Fruit fly (Drosophila melanogaster) whole organism, embryonic: ENCODE measurements around the gene CG9933.

Experiments used
- B-H2 ChIP-seq: fragments of 200-800 bp; sonication (Bioruptor generic); optimal IDR thresholded peaks from 2 replicates; lab custom pipeline; 2018; ENCODE audit warnings: missing biosample characterization, mild to moderate bottlenecking, missing genetic modification characterization
- Bdp1 ChIP-seq: fragments of 200-800 bp; sonication (Bioruptor generic); optimal IDR thresholded peaks from 3 replicates; lab custom pipeline; 2016; ENCODE audit warnings: missing biosample characterization, missing genetic modification characterization
- Bgb ChIP-seq: fragments of 200-800 bp; sonication (Bioruptor generic); IDR thresholded peaks from 2 replicates; pipeline ENCODE4 v1.3.6; 2022; ENCODE audit warnings: missing biosample characterization, missing genetic modification characterization; ENCODE audit not compliant: partially characterized antibody
- CG10209 ChIP-seq: fragments of 200-800 bp; sonication (Bioruptor generic); optimal IDR thresholded peaks from 3 replicates; lab custom pipeline; 2017; ENCODE audit warnings: missing biosample characterization, mild to moderate bottlenecking, missing genetic modification characterization, missing genetic modification reagents
- CG11093 ChIP-seq: fragments of 200-800 bp; sonication (Bioruptor generic); IDR thresholded peaks from 3 replicates; pipeline ENCODE4 v1.3.6; 2022; ENCODE audit warnings: missing biosample characterization, missing genetic modification characterization
- CG11504 ChIP-seq: fragments of 200-800 bp; sonication (Bioruptor generic); optimal IDR thresholded peaks from 3 replicates; lab custom pipeline; 2019; ENCODE audit warnings: missing biosample characterization, mild to moderate bottlenecking, missing genetic modification characterization, moderate library complexity
- CG11696 ChIP-seq: fragments of 200-800 bp; sonication (Bioruptor generic); IDR thresholded peaks from 2 replicates; pipeline ENCODE4 v1.3.6; 2022; ENCODE audit warnings: missing biosample characterization, missing genetic modification characterization
- CG12071 ChIP-seq: fragments of 200-800 bp; sonication (Bioruptor generic); optimal IDR thresholded peaks from 3 replicates; lab custom pipeline; 2018; ENCODE audit warnings: missing biosample characterization, mild to moderate bottlenecking, missing genetic modification characterization
- CG12299 ChIP-seq: fragments of 200-800 bp; sonication (Bioruptor generic); optimal IDR thresholded peaks from 2 replicates; lab custom pipeline; 2018; ENCODE audit warnings: missing biosample characterization, mild to moderate bottlenecking, missing genetic modification characterization
- CG15514 ChIP-seq: fragments of 200-800 bp; sonication (Bioruptor generic); optimal IDR thresholded peaks from 3 replicates; lab custom pipeline; 2017; ENCODE audit warnings: missing biosample characterization, missing genetic modification characterization, mild to moderate bottlenecking, moderate library complexity, missing genetic modification reagents
- CG16815 ChIP-seq: fragments of 200-800 bp; sonication (Bioruptor generic); optimal IDR thresholded peaks from 3 replicates; lab custom pipeline; 2017; ENCODE audit warnings: missing biosample characterization, mild to moderate bottlenecking, missing genetic modification characterization
- CG17359 ChIP-seq: fragments of 200-800 bp; sonication (Bioruptor generic); optimal IDR thresholded peaks from 3 replicates; lab custom pipeline; 2018; ENCODE audit warnings: missing biosample characterization, mild to moderate bottlenecking, missing genetic modification characterization, moderate library complexity
- CG32532 ChIP-seq: fragments of 200-800 bp; sonication (Bioruptor generic); IDR thresholded peaks from 2 replicates; pipeline ENCODE4 v1.3.6; 2022; ENCODE audit warnings: missing biosample characterization, missing genetic modification characterization
- CG32767 ChIP-seq: fragments of 200-800 bp; sonication (Bioruptor generic); IDR thresholded peaks from 2 replicates; pipeline ENCODE4 v1.3.6; 2022; ENCODE audit warnings: missing biosample characterization, missing genetic modification characterization
- CG3281 ChIP-seq: fragments of 200-800 bp; sonication (Bioruptor generic); optimal IDR thresholded peaks from 3 replicates; lab custom pipeline; 2017; ENCODE audit warnings: missing biosample characterization, mild to moderate bottlenecking, missing genetic modification characterization
- CG34224 ChIP-seq: fragments of 200-800 bp; sonication (Bioruptor generic); IDR thresholded peaks from 3 replicates; pipeline ENCODE4 v1.3.6; 2022; ENCODE audit warnings: missing biosample characterization, missing genetic modification characterization; ENCODE audit not compliant: partially characterized antibody
- CG34376 ChIP-seq: fragments of 200-800 bp; sonication (Bioruptor generic); optimal IDR thresholded peaks from 2 replicates; lab custom pipeline; 2018; ENCODE audit warnings: missing biosample characterization, mild to moderate bottlenecking, missing genetic modification characterization
- CG43689 ChIP-seq: fragments of 200-800 bp; sonication (Bioruptor generic); IDR thresholded peaks from 2 replicates; pipeline ENCODE4 v1.3.6; 2022; ENCODE audit warnings: missing biosample characterization, missing genetic modification characterization
- CG5245 ChIP-seq: fragments of 200-800 bp; sonication (Bioruptor generic); optimal IDR thresholded peaks from 3 replicates; lab custom pipeline; 2016; ENCODE audit warnings: missing biosample characterization, missing genetic modification characterization
- CG8478 ChIP-seq: fragments of >200 bp; optimal IDR thresholded peaks from 2 replicates; lab custom pipeline; 2018
- CG9932 ChIP-seq: fragments of 200-800 bp; sonication (Bioruptor generic); IDR thresholded peaks from 2 replicates; pipeline ENCODE4 v1.3.6; 2022; ENCODE audit warnings: missing biosample characterization, missing genetic modification characterization
- Chrac-16 ChIP-seq: fragments of 200-800 bp; sonication (Bioruptor generic); optimal IDR thresholded peaks from 3 replicates; lab custom pipeline; 2016; ENCODE audit warnings: missing biosample characterization, missing genetic modification characterization
- Dek ChIP-seq: fragments of 200-800 bp; sonication (Bioruptor generic); optimal IDR thresholded peaks from 3 replicates; lab custom pipeline; 2019; ENCODE audit warnings: missing biosample characterization, mild to moderate bottlenecking, missing genetic modification characterization, moderate library complexity
- HmgD ChIP-seq: fragments of 200-800 bp; sonication (Bioruptor generic); optimal IDR thresholded peaks from 3 replicates; lab custom pipeline; 2016; ENCODE audit warnings: missing biosample characterization, missing genetic modification characterization
- Lim3 ChIP-seq: fragments of 200-800 bp; sonication (Bioruptor generic); IDR thresholded peaks from 2 replicates; pipeline ENCODE4 v1.3.6; 2022; ENCODE audit warnings: missing biosample characterization, missing genetic modification characterization
- MTF-1 ChIP-seq: fragments of 200-800 bp; sonication (Bioruptor generic); optimal IDR thresholded peaks from 2 replicates; lab custom pipeline; 2018; ENCODE audit warnings: missing biosample characterization, mild to moderate bottlenecking, missing genetic modification characterization, borderline replicate concordance
- Oli ChIP-seq: fragments of 200-800 bp; sonication (Bioruptor generic); optimal IDR thresholded peaks from 2 replicates; lab custom pipeline; 2018; ENCODE audit warnings: missing biosample characterization, mild to moderate bottlenecking, missing genetic modification characterization, moderate library complexity
- Rfx ChIP-seq: fragments of 200-800 bp; sonication (Bioruptor generic); IDR thresholded peaks from 2 replicates; pipeline ENCODE4 v1.3.6; 2022; ENCODE audit warnings: missing biosample characterization, missing genetic modification characterization
- Rx ChIP-seq: fragments of 200-800 bp; sonication (Bioruptor generic); IDR thresholded peaks from 2 replicates; pipeline ENCODE4 v1.3.6; 2022; ENCODE audit warnings: missing biosample characterization, missing genetic modification characterization
- Sox100B ChIP-seq: fragments of 200-800 bp; sonication (Bioruptor generic); optimal IDR thresholded peaks from 3 replicates; lab custom pipeline; 2018; ENCODE audit warnings: missing biosample characterization, mild to moderate bottlenecking, missing genetic modification characterization
- TFAM ChIP-seq: fragments of 200-800 bp; sonication (Bioruptor generic); optimal IDR thresholded peaks from 2 replicates; lab custom pipeline; 2017; ENCODE audit warnings: missing biosample characterization, missing genetic modification characterization, inconsistent platforms
- Xrp1 ChIP-seq: fragments of 200-800 bp; sonication (Bioruptor generic); IDR thresholded peaks from 2 replicates; pipeline ENCODE4 v1.3.6; 2022; ENCODE audit warnings: missing biosample characterization, missing genetic modification characterization
- ase ChIP-seq: fragments of 200-800 bp; sonication (Bioruptor generic); IDR thresholded peaks from 3 replicates; pipeline ENCODE4 v1.3.6; 2022; ENCODE audit warnings: missing biosample characterization, missing genetic modification characterization
- caup ChIP-seq: fragments of 200-800 bp; sonication (Bioruptor generic); optimal IDR thresholded peaks from 3 replicates; lab custom pipeline; 2017; ENCODE audit warnings: missing biosample characterization, mild to moderate bottlenecking, missing genetic modification characterization, moderate library complexity; ENCODE audit not compliant: severe bottlenecking
- crp ChIP-seq, 2 experiments: fragments of 200-800 bp; sonication (Bioruptor generic); optimal IDR thresholded peaks; 2 replicates in 1 of 2; 3 replicates in 1 of 2; lab custom pipeline; 2017; ENCODE audit warnings: missing biosample characterization in 2 of 2, missing genetic modification characterization in 2 of 2, mild to moderate bottlenecking in 1 of 2, moderate library complexity in 1 of 2
- dmrt99B ChIP-seq: fragments of 200-800 bp; sonication (Bioruptor generic); optimal IDR thresholded peaks from 2 replicates; lab custom pipeline; 2018; ENCODE audit warnings: missing biosample characterization, mild to moderate bottlenecking, missing genetic modification characterization, moderate library complexity
- eyg ChIP-seq: fragments of 200-800 bp; sonication (Bioruptor generic); optimal IDR thresholded peaks from 3 replicates; lab custom pipeline; 2016; ENCODE audit warnings: missing biosample characterization, missing genetic modification characterization
- ftz-f1 ChIP-seq: fragments of 200-800 bp; sonication (Bioruptor generic); optimal IDR thresholded peaks from 2 replicates; lab custom pipeline; 2016; ENCODE audit warnings: missing biosample characterization, missing genetic modification characterization
- kah ChIP-seq: fragments of 200-800 bp; sonication (Bioruptor generic); optimal IDR thresholded peaks from 2 replicates; lab custom pipeline; 2018; ENCODE audit warnings: missing biosample characterization, mild to moderate bottlenecking, missing genetic modification characterization
- pb ChIP-seq: fragments of 200-800 bp; sonication (Bioruptor generic); optimal IDR thresholded peaks from 3 replicates; lab custom pipeline; 2016; ENCODE audit warnings: missing biosample characterization, missing genetic modification characterization
- pnt ChIP-seq: fragments of 200-800 bp; sonication (Bioruptor generic); optimal IDR thresholded peaks from 3 replicates; lab custom pipeline; 2016; ENCODE audit warnings: missing biosample characterization, missing genetic modification characterization
- pros ChIP-seq: fragments of 200-800 bp; sonication (Bioruptor generic); optimal IDR thresholded peaks from 3 replicates; lab custom pipeline; 2019; ENCODE audit warnings: missing biosample characterization, mild to moderate bottlenecking, missing genetic modification characterization, moderate library complexity
- rib ChIP-seq: fragments of 200-800 bp; sonication (Bioruptor generic); IDR thresholded peaks from 2 replicates; pipeline ENCODE4 v1.3.6; 2022; ENCODE audit warnings: missing biosample characterization, missing genetic modification characterization
- schlank ChIP-seq: fragments of 200-800 bp; sonication (Bioruptor generic); optimal IDR thresholded peaks from 2 replicates; lab custom pipeline; 2018; ENCODE audit warnings: missing biosample characterization, mild to moderate bottlenecking, missing genetic modification characterization
- seq ChIP-seq: fragments of 200-800 bp; sonication (Bioruptor generic); IDR thresholded peaks from 2 replicates; pipeline ENCODE4 v1.3.6; 2022; ENCODE audit warnings: missing biosample characterization, missing genetic modification characterization
- slou ChIP-seq: fragments of 200-800 bp; sonication (Bioruptor generic); optimal IDR thresholded peaks from 3 replicates; lab custom pipeline; 2016; ENCODE audit warnings: missing biosample characterization, missing genetic modification characterization
- z ChIP-seq: fragments of 200-800 bp; sonication (Bioruptor generic); IDR thresholded peaks from 3 replicates; pipeline ENCODE4 v1.3.6; 2022; ENCODE audit warnings: missing biosample characterization, missing genetic modification characterization

Gene CG9933

DNA sequence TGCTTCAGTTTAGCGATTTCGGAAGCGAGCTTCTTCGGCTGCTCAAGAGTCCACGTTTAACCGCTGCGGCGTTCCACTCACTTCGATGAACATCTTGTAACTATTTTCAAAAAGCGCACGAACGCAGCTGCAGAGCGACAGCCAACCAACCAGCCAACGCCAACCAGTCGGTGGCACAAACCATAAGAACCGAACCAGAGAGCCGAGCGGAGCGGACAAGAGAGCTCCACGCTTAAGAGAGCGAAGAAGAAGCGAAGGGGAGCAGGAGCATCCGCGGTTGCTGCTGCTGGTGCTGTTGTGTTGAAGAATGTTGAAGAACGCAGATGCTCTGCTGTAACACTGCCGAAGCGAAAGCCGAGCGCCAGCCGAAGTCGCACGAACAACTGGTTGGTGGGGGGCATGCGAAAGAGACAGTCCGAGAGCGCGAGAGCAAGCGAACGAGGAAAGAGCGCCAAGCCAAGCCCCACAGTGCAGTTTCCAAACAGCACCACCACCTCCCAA, 39.0 kb upstream of the CG9933 start, which contains the start of gene CG9932 (continued):
- TF ChIP-seq Rfx (GFP tag; lab: Robert Waterston, UW), result peak; percentile 27; the same call in 1 of the 2 replicates
- no peak for TF ChIP-seq CG43689 (GFP tag; lab: Robert Waterston, UW)
- TF ChIP-seq Chrac-16 (GFP tag; lab: Kevin White, UChicago), result no peak
- peak; percentile 61; the same call in 2 of the 3 replicates for TF ChIP-seq CG34224 (GFP tag; lab: Robert Waterston, UW)
- TF ChIP-seq slou (GFP tag; lab: Kevin White, UChicago), result no peak
- peak; percentile 41; the same call in 1 of the 2 replicates for TF ChIP-seq Bgb (GFP tag; lab: Robert Waterston, UW)
- peak; percentile 76 for TF ChIP-seq CG9932
- peak; percentile 33 for TF ChIP-seq caup
- no peak for TF ChIP-seq Dek
- TF ChIP-seq kah, result no peak
- TF ChIP-seq dmrt99B, result peak; percentile 0
- TF ChIP-seq CG32532 (GFP tag; lab: Robert Waterston, UW), result peak; percentile 66
- peak; percentile 39 for TF ChIP-seq CG3281 (GFP tag; lab: Kevin White, UChicago)
- TF ChIP-seq pros, result peak; percentile 47
- no peak for TF ChIP-seq crp (GFP tag; optimal IDR thresholded peaks at IDR 0.05; lab: Kevin White, UChicago)
- no peak for TF ChIP-seq eyg (GFP tag; lab: Kevin White, UChicago)
- no peak for TF ChIP-seq CG11696 (GFP tag; lab: Robert Waterston, UW)
- TF ChIP-seq TFAM, result no peak
- peak; percentile 25; the same call in 1 of the 2 replicates for TF ChIP-seq seq (GFP tag; lab: Robert Waterston, UW)
- TF ChIP-seq z (GFP tag; lab: Robert Waterston, UW), result peak; percentile 87
- TF ChIP-seq B-H2 (GFP tag; lab: Kevin White, UChicago), result no peak
- no peak for TF ChIP-seq Lim3
- TF ChIP-seq CG12299, result no peak
- TF ChIP-seq rib (GFP tag; lab: Robert Waterston, UW), result no peak
- no peak for TF ChIP-seq Bdp1
- TF ChIP-seq CG10209, result no peak
- no peak for TF ChIP-seq CG12071 (GFP tag; lab: Kevin White, UChicago)
- peak; percentile 21 for TF ChIP-seq CG15514 (GFP tag; lab: Kevin White, UChicago)
- peak; percentile 20 for TF ChIP-seq CG11504 (tag; lab: Kevin White, UChicago)
- TF ChIP-seq Xrp1 (GFP tag; lab: Robert Waterston, UW), result 0 out of 2 replicates have a peak, but pooled peaks have one; percentile 16
- no peak for TF ChIP-seq CG5245 (GFP tag; lab: Kevin White, UChicago)
- TF ChIP-seq CG16815 (GFP tag; lab: Kevin White, UChicago), result no peak
- TF ChIP-seq CG11093 (GFP tag; lab: Robert Waterston, UW), result no peak
- no peak for TF ChIP-seq Rx (GFP tag; lab: Robert Waterston, UW)
- TF ChIP-seq MTF-1 (GFP tag; lab: Kevin White, UChicago), result no peak
- no peak for TF ChIP-seq pnt
- TF ChIP-seq ftz-f1 (GFP tag; lab: Kevin White, UChicago), result peak; percentile 52
- TF ChIP-seq CG17359 (tag; lab: Kevin White, UChicago), result peak; percentile 2
- peak; percentile 53 for TF ChIP-seq pb (GFP tag; lab: Kevin White, UChicago)
- no peak for TF ChIP-seq Oli (tag; lab: Kevin White, UChicago)
- TF ChIP-seq CG8478 (lab: Kevin White, UChicago), result no peak
- TF ChIP-seq CG34376 (GFP tag; lab: Kevin White, UChicago), result peak; percentile 57
- TF ChIP-seq HmgD (GFP tag; lab: Kevin White, UChicago), result peak; percentile 21
- TF ChIP-seq CG32767 (GFP tag; lab: Robert Waterston, UW), result no peak
- no peak for TF ChIP-seq Sox100B
- TF ChIP-seq schlank, result no peak
- no peak for TF ChIP-seq ase (GFP tag; lab: Robert Waterston, UW)
